Worm (Caenorhabditis elegans) whole organism, midembryonic: ENCODE data around the gene srd-50.
A peak's percentile ranks its signal among the peaks of the same experiment; 100 is the strongest.

ENCODE experiments used
- T22C8.4 ChIP-seq: fragments of 200-800 bp; sonication (Bioruptor generic); IDR thresholded peaks from 2 replicates; pipeline ENCODE4 v1.3.6; 2022; ENCODE audit warnings: missing genetic modification characterization, missing compliant biosample characterization
- cog-1 ChIP-seq: sonication (generic microtip); optimal IDR thresholded peaks from 2 replicates; lab custom pipeline; 2016; ENCODE audit warnings: missing genetic modification characterization, missing compliant biosample characterization
- flt-1 ChIP-seq: fragments of 200-800 bp; sonication (Bioruptor generic); IDR thresholded peaks from 2 replicates; pipeline ENCODE4 v1.3.6; 2022; ENCODE audit warnings: missing genetic modification characterization, missing compliant biosample characterization
- klf-2 ChIP-seq: fragments of 200-800 bp; sonication (Bioruptor generic); conservative IDR thresholded peaks from 2 replicates; pipeline ENCODE4 v1.3.6; 2022; ENCODE audit warnings: missing genetic modification reagents, missing genetic modification characterization, missing compliant biosample characterization
- med-1 ChIP-seq: sonication (generic microtip); optimal IDR thresholded peaks from 2 replicates; lab custom pipeline; 2017; ENCODE audit warnings: missing genetic modification characterization, mild to moderate bottlenecking, missing compliant biosample characterization, antibody characterized with exemption, missing genetic modification reagents; ENCODE audit not compliant: insufficient read depth
- ref-1 ChIP-seq: fragments of 200-800 bp; sonication (Bioruptor generic); conservative IDR thresholded peaks from 2 replicates; pipeline ENCODE4 v1.3.6; 2022; ENCODE audit warnings: missing genetic modification reagents, missing genetic modification characterization, missing compliant biosample characterization
- tab-1 ChIP-seq: fragments of 200-800 bp; sonication (Bioruptor generic); IDR thresholded peaks from 2 replicates; pipeline ENCODE4 v1.3.6; 2022; ENCODE audit warnings: missing genetic modification characterization, missing compliant biosample characterization
- ztf-23 ChIP-seq: fragments of 200-800 bp; sonication (Bioruptor generic); IDR thresholded peaks from 2 replicates; pipeline ENCODE4 v1.3.6; 2022; ENCODE audit warnings: missing genetic modification reagents, missing genetic modification characterization, missing compliant biosample characterization
- ztf-29 ChIP-seq: fragments of 200-800 bp; sonication (Bioruptor generic); IDR thresholded peaks from 2 replicates; pipeline ENCODE4 v1.3.6; 2022; ENCODE audit warnings: missing genetic modification reagents, missing genetic modification characterization, missing compliant biosample characterization

srd-50 gene

ce11 chrX:13511796-13512195 lies 30.2 kb upstream of the srd-50 start:
- TF ChIP-seq flt-1 (peak; percentile 93), T22C8.4 (GFP tag; lab: Robert Waterston, UW) (peak; percentile 89), ref-1 (peak; percentile 67), cog-1 (tag; lab: Kevin White, UChicago) (peak; percentile 70), klf-2 (GFP tag; lab: Robert Waterston, UW) (peak; percentile 77), tab-1 (GFP tag; lab: Robert Waterston, UW) (peak; percentile 92), ztf-29 (GFP tag; lab: Robert Waterston, UW) (peak; percentile 89), med-1 (GFP tag; lab: Kevin White, UChicago) (peak; percentile 55), ztf-23 (GFP tag; lab: Robert Waterston, UW) (peak; percentile 91)

ce11 chrX:13510997-13511396 lies 29.4 kb upstream of the srd-50 start, which contains the start of gene col-185:
Gene col-185 (minus strand): TSS chrX:13511097.
- TF ChIP-seq ztf-29 (GFP tag; lab: Robert Waterston, UW) = no peak
- TF ChIP-seq ztf-23 (GFP tag; lab: Robert Waterston, UW) = no peak
- no peak for TF ChIP-seq T22C8.4 (GFP tag; lab: Robert Waterston, UW)
- TF ChIP-seq tab-1 (GFP tag; lab: Robert Waterston, UW) = no peak
- no peak for TF ChIP-seq med-1 (GFP tag; lab: Kevin White, UChicago)
- TF ChIP-seq ref-1 = no peak
- no peak for TF ChIP-seq cog-1 (tag; lab: Kevin White, UChicago)
- no peak for TF ChIP-seq klf-2 (GFP tag; lab: Robert Waterston, UW)

ce11 chrX:13510234-13510837 lies 28.7 kb upstream of the srd-50 start:
- no peak for TF ChIP-seq med-1 (GFP tag; lab: Kevin White, UChicago)
- no peak for TF ChIP-seq klf-2 (GFP tag; lab: Robert Waterston, UW)
- TF ChIP-seq ref-1 = no peak
- no peak for TF ChIP-seq ztf-29 (GFP tag; lab: Robert Waterston, UW)
- no peak for TF ChIP-seq tab-1 (GFP tag; lab: Robert Waterston, UW)
- TF ChIP-seq flt-1 = no peak
- no peak for TF ChIP-seq ztf-23 (GFP tag; lab: Robert Waterston, UW)
- TF ChIP-seq cog-1 (tag; lab: Kevin White, UChicago) = no peak
- TF ChIP-seq T22C8.4 (GFP tag; lab: Robert Waterston, UW) = no peak

- no peak for TF ChIP-seq tab-1 (GFP tag; lab: Robert Waterston, UW)
- no peak for TF ChIP-seq klf-2 (GFP tag; lab: Robert Waterston, UW)
- no peak for TF ChIP-seq flt-1
- TF ChIP-seq cog-1 (tag; lab: Kevin White, UChicago) = no peak
- TF ChIP-seq T22C8.4 (GFP tag; lab: Robert Waterston, UW) = no peak
- no peak for TF ChIP-seq ref-1
- no peak for TF ChIP-seq ztf-29 (GFP tag; lab: Robert Waterston, UW)
- TF ChIP-seq ztf-23 (GFP tag; lab: Robert Waterston, UW) = no peak
- TF ChIP-seq med-1 (GFP tag; lab: Kevin White, UChicago) = no peak
Observed at ce11 chrX:13507233-13507632, 25.6 kb upstream of the srd-50 start, which contains the start of gene H06A10.1. Gene H06A10.1 (plus strand): TSS chrX:13507533.

- TF ChIP-seq med-1 (GFP tag; lab: Kevin White, UChicago) (no peak), T22C8.4 (GFP tag; lab: Robert Waterston, UW) (no peak), cog-1 (tag; lab: Kevin White, UChicago) (no peak), ztf-29 (GFP tag; lab: Robert Waterston, UW) (no peak), tab-1 (GFP tag; lab: Robert Waterston, UW) (no peak), flt-1 (no peak), klf-2 (GFP tag; lab: Robert Waterston, UW) (no peak), ztf-23 (GFP tag; lab: Robert Waterston, UW) (no peak), ref-1 (no peak)
Observed at ce11 chrX:13506493-13506892, 24.9 kb upstream of the srd-50 start.

ce11 chrX:13506043-13506442 lies 24.4 kb upstream of the srd-50 start:
- TF ChIP-seq ref-1 (no peak), klf-2 (GFP tag; lab: Robert Waterston, UW) (no peak), ztf-23 (GFP tag; lab: Robert Waterston, UW) (no peak), cog-1 (tag; lab: Kevin White, UChicago) (no peak), flt-1 (no peak), ztf-29 (GFP tag; lab: Robert Waterston, UW) (no peak), med-1 (GFP tag; lab: Kevin White, UChicago) (no peak), T22C8.4 (GFP tag; lab: Robert Waterston, UW) (no peak), tab-1 (GFP tag; lab: Robert Waterston, UW) (no peak)

- no peak for TF ChIP-seq cog-1 (tag; lab: Kevin White, UChicago)
- TF ChIP-seq klf-2 (GFP tag; lab: Robert Waterston, UW) = no peak
- TF ChIP-seq flt-1 = no peak
- TF ChIP-seq ref-1 = no peak
- TF ChIP-seq tab-1 (GFP tag; lab: Robert Waterston, UW) = no peak
- no peak for TF ChIP-seq med-1 (GFP tag; lab: Kevin White, UChicago)
- no peak for TF ChIP-seq ztf-29 (GFP tag; lab: Robert Waterston, UW)
Observed at ce11 chrX:13505201-13505600, 23.6 kb upstream of the srd-50 start.

ce11 chrX:13503839-13504238 lies 22.2 kb upstream of the srd-50 start:
- TF ChIP-seq cog-1 (tag; lab: Kevin White, UChicago) = no peak
- TF ChIP-seq flt-1 = peak; percentile 19; the same call in 1 of the 2 replicates

ce11 chrX:13502282-13502681 lies 20.7 kb upstream of the srd-50 start:
- TF ChIP-seq ref-1 (no peak), cog-1 (tag; lab: Kevin White, UChicago) (peak; percentile 17), flt-1 (no peak), ztf-23 (GFP tag; lab: Robert Waterston, UW) (peak; percentile 34; the same call in 1 of the 2 replicates), T22C8.4 (GFP tag; lab: Robert Waterston, UW) (no peak), tab-1 (GFP tag; lab: Robert Waterston, UW) (no peak), klf-2 (GFP tag; lab: Robert Waterston, UW) (no peak), med-1 (GFP tag; lab: Kevin White, UChicago) (no peak), ztf-29 (GFP tag; lab: Robert Waterston, UW) (no peak)
